Fruit fly (Drosophila melanogaster) whole organism, adult: ENCODE measurements around the gene Unc-76.

Experiments
- CG33017 ChIP-seq: fragments of 200-800 bp; sonication (Bioruptor generic); optimal IDR thresholded peaks from 2 replicates; lab custom pipeline; 2018; ENCODE audit warnings: missing biosample characterization, mild to moderate bottlenecking, missing genetic modification characterization, moderate library complexity
- Crg-1 ChIP-seq: fragments of 200-800 bp; sonication (Bioruptor generic); optimal IDR thresholded peaks from 2 replicates; lab custom pipeline; 2016; ENCODE audit warnings: missing biosample characterization, missing genetic modification characterization
- bab1 ChIP-seq: fragments of 200-800 bp; sonication (Bioruptor generic); optimal IDR thresholded peaks from 3 replicates; lab custom pipeline; 2019; ENCODE audit warnings: missing biosample characterization, mild to moderate bottlenecking, missing genetic modification characterization, moderate library complexity
- kay ChIP-seq: fragments of 200-800 bp; sonication (Bioruptor generic); peaks from one replicate; lab custom pipeline; 2016; ENCODE audit warnings: missing biosample characterization, missing genetic modification characterization, borderline replicate concordance
- pad ChIP-seq: fragments of 200-800 bp; sonication (Bioruptor generic); optimal IDR thresholded peaks from 3 replicates; lab custom pipeline; 2017; ENCODE audit warnings: missing biosample characterization, missing genetic modification characterization, mild to moderate bottlenecking, moderate library complexity, missing genetic modification reagents

DNA sequence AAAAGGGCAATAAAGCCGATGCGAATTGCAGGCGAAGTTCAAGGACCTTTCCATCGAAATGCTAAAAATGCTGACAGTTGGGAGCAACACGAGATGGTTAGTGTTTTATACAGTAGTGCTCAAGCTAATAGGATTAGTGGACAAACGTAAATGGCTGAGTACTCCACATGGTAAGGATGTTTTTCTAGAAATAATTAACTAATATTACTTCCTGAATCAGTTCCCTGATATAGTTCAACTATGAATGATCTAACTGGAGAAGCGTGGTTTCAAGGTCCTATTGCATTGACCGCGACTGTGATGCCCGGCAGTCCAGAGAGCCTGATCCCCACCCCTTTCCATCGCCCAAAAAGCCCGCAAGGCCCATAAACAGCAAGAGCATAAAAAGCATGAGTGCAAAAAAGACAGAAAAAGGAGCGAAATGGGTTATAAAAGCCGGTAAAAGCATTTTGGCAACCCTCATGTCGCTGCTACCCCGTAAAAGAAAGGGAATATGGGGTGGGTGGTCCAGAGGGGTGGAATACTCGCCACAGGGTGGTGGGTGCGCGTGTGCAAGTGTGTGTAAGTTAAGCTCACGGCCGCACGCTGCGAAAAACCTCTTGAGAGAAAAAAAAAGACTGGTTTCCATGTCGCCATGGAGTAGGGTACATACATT is 53.9 kb downstream of the Unc-76 start:
- TF ChIP-seq Crg-1 (GFP tag; lab: Kevin White, UChicago) = no peak
- TF ChIP-seq kay = no peak
- no peak for TF ChIP-seq bab1
- TF ChIP-seq CG33017 (tag; lab: Kevin White, UChicago) = peak; percentile 38
- TF ChIP-seq pad = no peak
